Fruit fly (Drosophila melanogaster): ENCODE data around the gene CG34448.

DNA sequence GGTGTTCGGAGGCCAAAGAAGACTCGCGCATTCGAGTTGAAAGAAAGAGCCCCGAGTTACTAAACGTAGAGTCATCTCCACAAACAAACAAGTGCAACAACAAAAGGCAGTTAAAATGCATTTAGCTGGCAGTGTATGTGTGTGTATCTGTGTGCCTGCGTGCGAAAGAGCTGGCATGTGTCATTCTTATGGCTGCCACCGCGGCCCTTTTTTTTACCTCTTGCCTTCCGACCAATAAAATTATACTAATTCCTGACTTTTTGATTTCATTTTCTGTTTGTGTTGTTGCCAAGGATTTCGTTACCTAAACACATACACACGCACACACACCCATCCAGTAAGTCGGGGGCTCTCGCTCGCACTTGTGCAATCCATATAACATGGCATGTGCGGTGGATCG is 31.9 kb upstream of the CG34448 start:
- no peak for TF ChIP-seq CG17612 (GFP tag; IDR thresholded peaks at IDR 0.05)
- TF ChIP-seq rib (GFP tag; IDR thresholded peaks at IDR 0.05): no peak
- no peak for TF ChIP-seq CG14441 (GFP tag; IDR thresholded peaks at IDR 0.05)
- TF ChIP-seq stc (GFP tag; IDR thresholded peaks at IDR 0.05): no peak
- TF ChIP-seq CTCF (GFP tag; optimal IDR thresholded peaks at IDR 0.05): no peak
- no peak for TF ChIP-seq odd (GFP tag; optimal IDR thresholded peaks at IDR 0.05)
- no peak for TF ChIP-seq tap (tag; optimal IDR thresholded peaks at IDR 0.05)
- no peak for TF ChIP-seq Hmr (GFP tag; optimal IDR thresholded peaks at IDR 0.05)
